Fruit fly (Drosophila melanogaster) S2 (cell line): ENCODE measurements around the gene Taf1.

ENCODE experiments used
- CG8478 ChIP-seq: fragments of >200 bp; optimal IDR thresholded peaks from 2 replicates; lab custom pipeline; 2018
- CTCF ChIP-seq, 2 experiments: fragments of >200 bp; optimal IDR thresholded peaks; 2 replicates each; lab custom pipeline; 2018

The Taf1 gene

DNA sequence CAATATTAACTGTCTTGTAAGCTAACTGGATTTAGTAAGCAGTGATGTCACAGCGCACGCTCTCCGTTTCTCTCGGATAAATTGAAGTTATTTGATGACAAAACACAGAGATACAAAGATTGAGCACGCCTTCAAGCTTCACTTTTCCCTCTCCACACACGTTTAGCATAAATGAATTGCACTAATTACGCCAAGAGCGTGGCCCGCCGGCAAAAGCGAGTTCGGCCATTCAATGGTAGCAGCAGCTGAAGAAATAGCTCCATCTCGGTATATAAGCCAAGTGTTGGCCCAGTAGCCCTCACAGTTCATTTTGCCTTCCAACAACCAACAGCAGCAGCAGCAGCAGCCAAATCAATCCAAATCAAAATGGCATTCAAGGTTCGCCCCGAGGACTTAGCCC is 45.7 kb downstream of the Taf1 start, which contains the start of gene Ccp84Ad:
TSS of gene Ccp84Ad (plus strand) at position 301 of the 400 bp plus-strand sequence.
- TF ChIP-seq CTCF (optimal IDR thresholded peaks at IDR 0.05; lab: Kevin White, UChicago) (no peak), CG8478 (lab: Kevin White, UChicago) (no peak)

DNA sequence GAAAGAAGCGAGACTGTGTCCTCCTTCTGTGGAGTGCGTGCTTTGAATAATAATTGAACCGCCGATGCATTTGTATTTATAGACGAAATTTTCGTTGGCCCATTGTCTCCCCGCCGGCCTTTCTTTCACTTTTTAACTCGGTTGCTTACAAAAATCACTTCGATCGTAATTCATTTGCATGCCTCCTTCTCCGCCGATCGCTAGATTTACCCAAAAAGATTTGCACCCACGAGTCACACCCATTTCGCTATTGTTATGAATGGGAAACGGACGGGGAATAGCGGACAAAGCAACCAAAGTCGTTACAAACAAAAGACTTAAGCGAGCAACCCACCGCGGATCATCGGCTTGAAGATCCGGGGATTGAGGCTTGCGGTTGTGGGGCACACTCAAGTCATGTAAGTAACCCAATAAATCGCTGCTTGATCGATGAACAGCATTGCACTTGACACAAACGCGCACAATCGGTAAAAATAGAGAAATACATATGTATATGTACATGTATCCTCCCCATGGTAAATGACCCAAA is 49.6 kb downstream of the Taf1 start, which contains the start of gene Ccp84Ac:
TSS of gene Ccp84Ac (minus strand) at position 51 of the 529 bp plus-strand sequence.
- TF ChIP-seq CTCF (optimal IDR thresholded peaks at IDR 0.05; lab: Kevin White, UChicago): no peak
- TF ChIP-seq CG8478 (lab: Kevin White, UChicago): no peak

DNA sequence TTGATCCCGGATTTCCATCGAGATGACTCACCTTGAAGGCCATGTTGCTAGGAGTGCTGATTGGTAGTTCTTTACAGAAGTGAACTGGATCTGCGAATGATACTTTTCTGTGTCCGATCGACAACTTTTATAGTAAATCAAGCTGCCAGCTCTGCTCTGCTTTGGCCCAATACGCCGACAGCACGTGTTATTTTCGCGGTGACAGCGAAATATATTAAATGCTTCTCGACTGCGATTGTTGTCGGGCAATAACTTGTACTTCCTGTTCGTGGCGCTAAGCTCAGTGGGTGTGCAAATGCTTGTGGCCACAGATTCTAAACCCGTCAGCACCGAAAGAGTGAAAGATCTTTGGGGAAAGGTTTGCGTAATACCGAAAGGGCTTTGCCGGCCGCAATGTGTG is 56.1 kb downstream of the Taf1 start, which contains the start of gene Ccp84Ab:
TSS of gene Ccp84Ab (minus strand) at position 101 of the 400 bp plus-strand sequence.
- no peak for TF ChIP-seq CG8478 (lab: Kevin White, UChicago)
- TF ChIP-seq CTCF (optimal IDR thresholded peaks at IDR 0.05; lab: Kevin White, UChicago): no peak

DNA sequence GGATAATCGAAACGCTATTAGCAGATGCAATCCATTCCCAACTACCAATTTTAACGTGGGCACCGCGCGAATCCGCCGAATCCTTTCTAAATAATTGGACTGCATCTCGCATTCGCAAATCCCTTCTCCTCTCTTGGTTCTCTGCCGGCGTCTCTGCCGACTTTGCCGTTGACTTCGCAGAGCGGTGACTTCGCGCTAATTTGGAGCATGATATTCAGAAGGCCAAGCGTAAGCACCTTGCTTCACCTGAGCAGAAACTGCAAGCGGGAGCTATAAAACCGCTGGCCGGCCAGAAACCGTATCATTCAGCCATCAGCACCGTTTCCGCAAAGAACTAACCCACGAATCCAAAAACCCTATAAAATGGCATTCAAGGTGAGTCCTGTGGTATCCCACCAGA is 57.1 kb downstream of the Taf1 start, which contains the start of gene Ccp84Aa:
TSS of gene Ccp84Aa (plus strand) at position 301 of the 400 bp plus-strand sequence.
- TF ChIP-seq CTCF (optimal IDR thresholded peaks at IDR 0.05; lab: Kevin White, UChicago) (no peak), CG8478 (lab: Kevin White, UChicago) (no peak)
